Worm (Caenorhabditis elegans) whole organism, early embryonic: ENCODE measurements around the gene klp-17.

ENCODE experiments used
- B0310.2 ChIP-seq: sonication (generic microtip); optimal IDR thresholded peaks from 2 replicates; lab custom pipeline; 2016; ENCODE audit warnings: mild to moderate bottlenecking, missing genetic modification characterization, missing compliant biosample characterization
- F13C5.2 ChIP-seq: sonication (generic microtip); optimal IDR thresholded peaks from 2 replicates; lab custom pipeline; 2017; ENCODE audit warnings: mild to moderate bottlenecking, missing genetic modification characterization, inconsistent platforms, missing compliant biosample characterization
- aly-1 ChIP-seq: sonication (generic microtip); optimal IDR thresholded peaks from 2 replicates; lab custom pipeline; 2016; ENCODE audit warnings: missing genetic modification characterization, missing compliant biosample characterization
- ama-1 ChIP-seq: fragments of 150-350 bp; optimal IDR thresholded peaks from 2 replicates; lab custom pipeline; 2014
- ceh-13 ChIP-seq: fragments of 200-800 bp; sonication (Bioruptor generic); optimal IDR thresholded peaks from 2 replicates; lab custom pipeline; 2018; ENCODE audit warnings: mild to moderate bottlenecking, missing genetic modification characterization, missing compliant biosample characterization
- ceh-36 ChIP-seq: sonication (generic microtip); optimal IDR thresholded peaks from 2 replicates; lab custom pipeline; 2016; ENCODE audit warnings: missing genetic modification characterization, inconsistent platforms, missing compliant biosample characterization
- ets-7 ChIP-seq: sonication (generic microtip); optimal IDR thresholded peaks from 2 replicates; lab custom pipeline; 2016; ENCODE audit warnings: missing genotype, missing genetic modification characterization, missing compliant biosample characterization
- flt-1 ChIP-seq: fragments of 200-800 bp; sonication (Bioruptor generic); IDR thresholded peaks from 2 replicates; pipeline ENCODE4 v1.3.6; 2022; ENCODE audit warnings: missing genetic modification characterization, missing compliant biosample characterization
- hmbx-1 ChIP-seq: sonication (generic microtip); optimal IDR thresholded peaks from 2 replicates; lab custom pipeline; 2016; ENCODE audit warnings: mild to moderate bottlenecking, missing genetic modification characterization, missing compliant biosample characterization
- hmg-4 ChIP-seq: fragments of 200-800 bp; sonication (Bioruptor generic); optimal IDR thresholded peaks from 2 replicates; lab custom pipeline; 2018; ENCODE audit warnings: mild to moderate bottlenecking, missing genetic modification characterization, missing compliant biosample characterization
- hnd-1 ChIP-seq: sonication (generic microtip); optimal IDR thresholded peaks from 2 replicates; lab custom pipeline; 2016; ENCODE audit warnings: missing genetic modification characterization, missing compliant biosample characterization
- pes-1 ChIP-seq: fragments of 200-800 bp; sonication (Bioruptor generic); IDR thresholded peaks from 2 replicates; pipeline ENCODE4 v1.3.6; 2022; ENCODE audit warnings: missing genetic modification reagents, missing genetic modification characterization, missing compliant biosample characterization
- scrt-1 ChIP-seq: fragments of 200-800 bp; sonication (Bioruptor generic); IDR thresholded peaks from 2 replicates; pipeline ENCODE4 v1.3.6; 2022; ENCODE audit warnings: missing genetic modification characterization, missing compliant biosample characterization
- sea-1 ChIP-seq: fragments of 200-800 bp; sonication (Bioruptor generic); conservative IDR thresholded peaks from 2 replicates; pipeline ENCODE4 v1.3.6; 2022; ENCODE audit warnings: missing genetic modification characterization, missing compliant biosample characterization
- tbx-11 ChIP-seq: fragments of 200-800 bp; sonication (Bioruptor generic); IDR thresholded peaks from 2 replicates; pipeline ENCODE4 v1.3.6; 2022; ENCODE audit warnings: missing genetic modification characterization, missing compliant biosample characterization
- tbx-37 ChIP-seq: fragments of 200-800 bp; sonication (Bioruptor generic); conservative IDR thresholded peaks from 2 replicates; pipeline ENCODE4 v1.3.6; 2022; ENCODE audit warnings: missing genetic modification reagents, missing genetic modification characterization, missing compliant biosample characterization
- tra-4 ChIP-seq: sonication (generic microtip); optimal IDR thresholded peaks from 2 replicates; lab custom pipeline; 2017; ENCODE audit warnings: missing genetic modification characterization, missing compliant biosample characterization

Gene klp-17

DNA sequence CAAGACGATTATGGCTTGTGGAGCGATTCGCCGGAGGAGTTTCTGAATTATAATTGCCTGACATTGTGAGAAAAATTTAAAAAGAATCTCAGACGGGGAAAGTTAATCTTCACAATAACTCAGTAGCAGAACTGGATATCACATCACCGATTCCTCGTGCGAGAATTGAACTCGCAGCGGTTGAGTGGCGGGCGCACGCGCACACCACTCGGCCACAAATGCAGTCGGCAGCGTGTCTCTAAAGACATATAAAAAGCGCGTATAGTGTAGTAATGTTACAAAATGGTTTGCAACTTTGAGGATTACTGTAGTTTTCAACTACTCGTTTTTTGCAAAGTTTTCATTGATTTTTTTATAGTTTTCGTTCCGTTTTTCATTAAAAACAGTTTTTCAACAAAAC, 17.2 kb upstream of the klp-17 start:
- TF ChIP-seq ceh-13 (GFP tag; lab: Kevin White, UChicago) (peak; percentile 93), pes-1 (peak; percentile 97), ceh-36 (peak; percentile 97), hmg-4 (GFP tag; lab: Kevin White, UChicago) (peak; percentile 98), scrt-1 (GFP tag; lab: Robert Waterston, UW) (peak; percentile 95), ama-1 (lab: Kevin White, UChicago) (no peak), tra-4 (tag; lab: Kevin White, UChicago) (peak; percentile 93), B0310.2 (tag; lab: Kevin White, UChicago) (peak; percentile 97), hnd-1 (peak; percentile 94), aly-1 (peak; percentile 97), flt-1 (GFP tag; lab: Robert Waterston, UW) (peak; percentile 97), tbx-11 (GFP tag; lab: Robert Waterston, UW) (peak; percentile 96), hmbx-1 (tag; lab: Kevin White, UChicago) (peak; percentile 89), sea-1 (peak; percentile 97), F13C5.2 (tag; lab: Kevin White, UChicago) (peak; percentile 97), tbx-37 (GFP tag; lab: Robert Waterston, UW) (peak; percentile 98), ets-7 (tag; lab: Kevin White, UChicago) (peak; percentile 89)

DNA sequence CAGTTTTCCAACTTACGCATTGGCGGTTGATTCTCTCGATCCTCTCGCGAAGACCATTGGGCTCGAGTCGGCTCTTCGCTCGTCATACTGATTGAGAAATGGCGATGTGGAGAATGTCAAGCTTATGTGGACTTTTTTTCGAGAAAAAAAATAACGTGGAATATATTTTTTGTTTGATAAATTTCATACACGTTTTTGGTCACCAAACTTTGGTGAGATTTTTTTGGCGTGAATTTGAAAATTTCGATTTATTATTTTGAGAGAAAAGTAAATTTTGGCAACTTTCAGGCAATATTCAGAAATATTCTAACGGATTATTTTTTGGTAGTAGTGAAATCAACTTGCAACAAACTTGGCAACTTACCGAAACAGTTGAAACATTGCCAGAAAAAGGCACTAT, 11.6 kb upstream of the klp-17 start, which contains the start of gene W02B12.12:
TSS of gene W02B12.12 (minus strand) at position 101 of the 400 bp plus-strand sequence.
- TF ChIP-seq tbx-37 (GFP tag; lab: Robert Waterston, UW) (no peak), hmg-4 (GFP tag; lab: Kevin White, UChicago) (no peak), tra-4 (tag; lab: Kevin White, UChicago) (no peak), ama-1 (lab: Kevin White, UChicago) (no peak), sea-1 (no peak), hmbx-1 (tag; lab: Kevin White, UChicago) (no peak), ceh-13 (GFP tag; lab: Kevin White, UChicago) (no peak), scrt-1 (GFP tag; lab: Robert Waterston, UW) (no peak)

DNA sequence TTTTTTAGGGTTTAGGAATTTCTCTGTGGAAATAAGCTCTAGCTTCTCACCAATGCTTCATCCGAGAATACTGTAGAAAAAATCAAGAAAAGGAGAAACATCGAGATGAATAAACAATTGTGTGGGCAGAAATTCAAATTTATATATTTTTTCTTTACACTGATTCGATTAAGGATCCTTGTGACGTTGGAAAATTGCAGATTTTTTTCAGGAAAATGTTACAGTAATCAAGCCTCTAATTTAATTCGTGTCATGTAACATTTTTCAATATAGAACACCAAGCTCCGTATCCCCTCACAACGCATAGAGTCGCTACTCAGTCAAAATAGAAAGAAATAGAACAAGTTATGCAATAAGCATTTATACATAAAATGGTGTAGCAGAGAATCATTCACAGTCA, 9.0 kb upstream of the klp-17 start, which contains the start of gene W02B12.16:
TSS of gene W02B12.16 (minus strand) at position 101 of the 400 bp plus-strand sequence.
- TF ChIP-seq ama-1 (lab: Kevin White, UChicago) (no peak), pes-1 (no peak), ceh-13 (GFP tag; lab: Kevin White, UChicago) (no peak), tra-4 (tag; lab: Kevin White, UChicago) (no peak)

ce11 chrII:11473525-11474181, 6.2 kb upstream of the klp-17 start, which contains the start of the genes metl-1 and W02B12.11:
Gene metl-1 (minus strand): TSS chrII:11473575.
Gene W02B12.11 (plus strand): TSS chrII:11473861.
- TF ChIP-seq B0310.2 (tag; lab: Kevin White, UChicago) (no peak), ceh-13 (GFP tag; lab: Kevin White, UChicago) (no peak), F13C5.2 (tag; lab: Kevin White, UChicago) (peak; percentile 44), ceh-36 (no peak), hmbx-1 (tag; lab: Kevin White, UChicago) (no peak), tbx-37 (GFP tag; lab: Robert Waterston, UW) (peak; percentile 62; the same call in 1 of the 2 replicates), scrt-1 (GFP tag; lab: Robert Waterston, UW) (no peak), aly-1 (no peak), hnd-1 (no peak), pes-1 (no peak), hmg-4 (GFP tag; lab: Kevin White, UChicago) (peak; percentile 22), tra-4 (tag; lab: Kevin White, UChicago) (no peak), tbx-11 (GFP tag; lab: Robert Waterston, UW) (no peak), ets-7 (tag; lab: Kevin White, UChicago) (no peak), ama-1 (lab: Kevin White, UChicago) (no peak), flt-1 (GFP tag; lab: Robert Waterston, UW) (peak; percentile 72), sea-1 (no peak)

- TF ChIP-seq tra-4 (tag; lab: Kevin White, UChicago) (no peak), aly-1 (no peak), flt-1 (GFP tag; lab: Robert Waterston, UW) (no peak), hnd-1 (no peak)
Measured at ce11 chrII:11472542-11472941, 5.1 kb upstream of the klp-17 start.

ce11 chrII:11471916-11472315, 4.5 kb upstream of the klp-17 start, which contains the start of gene mfn-1:
Gene mfn-1 (minus strand): TSS chrII:11472016.
- TF ChIP-seq ama-1 (lab: Kevin White, UChicago) = no peak
- no peak for TF ChIP-seq sea-1
- no peak for TF ChIP-seq hnd-1
- no peak for TF ChIP-seq ceh-36
- no peak for TF ChIP-seq F13C5.2 (tag; lab: Kevin White, UChicago)
- no peak for TF ChIP-seq flt-1 (GFP tag; lab: Robert Waterston, UW)
- TF ChIP-seq scrt-1 (GFP tag; lab: Robert Waterston, UW) = no peak
- no peak for TF ChIP-seq tra-4 (tag; lab: Kevin White, UChicago)
- TF ChIP-seq hmg-4 (GFP tag; lab: Kevin White, UChicago) = no peak
- TF ChIP-seq tbx-11 (GFP tag; lab: Robert Waterston, UW) = no peak
- no peak for TF ChIP-seq pes-1
- TF ChIP-seq ets-7 (tag; lab: Kevin White, UChicago) = no peak

DNA sequence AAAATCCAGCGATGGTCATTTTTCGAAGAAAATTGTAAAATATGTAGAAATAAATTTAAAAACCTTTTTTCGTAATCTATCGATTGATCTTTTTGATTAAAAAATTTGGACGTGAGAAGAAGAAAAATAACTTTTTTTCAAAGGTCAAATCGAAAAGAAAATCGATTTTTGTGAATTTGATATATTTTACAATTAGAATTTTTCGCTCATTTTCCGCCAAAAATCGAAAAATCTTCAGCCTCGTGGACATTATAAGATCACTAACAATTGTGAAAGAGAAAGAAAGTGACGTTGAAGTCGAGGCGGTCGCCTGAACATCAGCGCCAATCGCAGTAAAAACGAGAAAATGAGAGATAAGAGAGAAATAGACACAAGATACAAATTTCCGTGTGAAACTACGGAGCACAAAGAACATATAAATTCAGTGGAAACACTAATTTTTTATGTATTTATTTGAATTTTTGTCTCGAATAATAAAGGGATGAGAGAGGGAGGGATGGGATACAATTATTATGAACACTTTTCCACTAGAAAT, 2.2 kb upstream of the klp-17 start, which contains the start of gene cisd-1:
TSS of gene cisd-1 (minus strand) at position 51 of the 535 bp plus-strand sequence.
- TF ChIP-seq F13C5.2 (tag; lab: Kevin White, UChicago) = no peak
- TF ChIP-seq tbx-37 (GFP tag; lab: Robert Waterston, UW) = no peak
- TF ChIP-seq tbx-11 (GFP tag; lab: Robert Waterston, UW) = no peak
- no peak for TF ChIP-seq hmbx-1 (tag; lab: Kevin White, UChicago)
